1 fruit fly cellular context compared by ENCODE assay signal in genomic region chrX:10232497-10232896, dm6.
A peak's percentile ranks its signal among the peaks of the same experiment; 100 is the strongest.
TF ChIP-seq lines count a peak whose summit lies in the region.

No protein-coding gene starts in this region.

TF ChIP-seq in whole organism, embryonic, 481 proteins besides CTCF, POLR2A, EP300 and RAD21 (continued from another document and continues in another):
- TF ChIP-seq grau (tag; optimal IDR thresholded peaks at IDR 0.05; lab: Kevin White, UChicago) (peak; percentile 87), dmrt11E (tag; optimal IDR thresholded peaks at IDR 0.05; lab: Kevin White, UChicago) (no peak), CG12659 (GFP tag; optimal IDR thresholded peaks at IDR 0.05; lab: Kevin White, UChicago) (peak; percentile 86), CG6272 (GFP tag; IDR thresholded peaks at IDR 0.05; lab: Robert Waterston, UW) (no peak; the same call in 1 of the 2 replicates), CG1792 (GFP tag; optimal IDR thresholded peaks at IDR 0.05; lab: Kevin White, UChicago) (no peak), maf-S (GFP tag; optimal IDR thresholded peaks at IDR 0.05; lab: Kevin White, UChicago) (peak; percentile 42), Optix (GFP tag; IDR thresholded peaks at IDR 0.05; lab: Robert Waterston, UW) (0 out of 3 replicates have a peak, but pooled peaks have one; percentile 29), CG12104 (GFP tag; optimal IDR thresholded peaks at IDR 0.05; lab: Kevin White, UChicago) (peak; percentile 32), CG17186 (GFP tag; optimal IDR thresholded peaks at IDR 0.05; lab: Kevin White, UChicago) (no peak), NK7.1 (GFP tag; optimal IDR thresholded peaks at IDR 0.05; lab: Kevin White, UChicago) (peak; percentile 4), Side (GFP tag; optimal IDR thresholded peaks at IDR 0.05; lab: Kevin White, UChicago) (peak; percentile 16), knrl (GFP tag; IDR thresholded peaks at IDR 0.05; lab: Robert Waterston, UW; ENCODE audit: partially characterized antibody) (no peak), Dref (GFP tag; IDR thresholded peaks at IDR 0.05; lab: Robert Waterston, UW) (no peak), gcm (GFP tag; optimal IDR thresholded peaks at IDR 0.05; lab: Kevin White, UChicago) (peak; percentile 81), lola (GFP tag; optimal IDR thresholded peaks at IDR 0.05; lab: Kevin White, UChicago) (no peak), wek (GFP tag; optimal IDR thresholded peaks at IDR 0.05; lab: Kevin White, UChicago) (peak; percentile 45), Eip74EF (GFP tag; optimal IDR thresholded peaks at IDR 0.05; lab: Kevin White, UChicago) (peak in 1 of 2 experiments; percentile 83), amos (GFP tag; IDR thresholded peaks at IDR 0.05; lab: Robert Waterston, UW; ENCODE audit: partially characterized antibody) (no peak), lab (GFP tag; optimal IDR thresholded peaks at IDR 0.05; lab: Kevin White, UChicago) (peak; percentile 40), CG12299 (tag; optimal IDR thresholded peaks at IDR 0.05; lab: Kevin White, UChicago) (peak; percentile 75), CG13894 (tag; optimal IDR thresholded peaks at IDR 0.05; lab: Kevin White, UChicago) (no peak), CG11695 (GFP tag; IDR thresholded peaks at IDR 0.05; lab: Robert Waterston, UW) (peak; percentile 73), bsh (GFP tag; optimal IDR thresholded peaks at IDR 0.05; lab: Kevin White, UChicago) (peak in 1 of 2 experiments; percentile 56), unpg (GFP tag; optimal IDR thresholded peaks at IDR 0.05; lab: Kevin White, UChicago) (peak; percentile 89), CG11085 (GFP tag; IDR thresholded peaks at IDR 0.05; lab: Robert Waterston, UW) (no peak), Nf-YC (tag; optimal IDR thresholded peaks at IDR 0.05; lab: Kevin White, UChicago) (peak; percentile 67), CG17328 (GFP tag; IDR thresholded peaks at IDR 0.05; lab: Robert Waterston, UW) (peak; percentile 54), Hsf (GFP tag; optimal IDR thresholded peaks at IDR 0.05; lab: Kevin White, UChicago) (peak; percentile 60), bcd (GFP tag; optimal IDR thresholded peaks at IDR 0.05; lab: Kevin White, UChicago) (peak; percentile 67), BtbVII (GFP tag; optimal IDR thresholded peaks at IDR 0.05; lab: Kevin White, UChicago) (peak; percentile 75), CG1602 (GFP tag; optimal IDR thresholded peaks at IDR 0.05; lab: Kevin White, UChicago) (peak; percentile 43), CG4282 (GFP tag; optimal IDR thresholded peaks at IDR 0.05; lab: Kevin White, UChicago) (no peak), CG6765 (GFP tag; optimal IDR thresholded peaks at IDR 0.05; lab: Kevin White, UChicago) (peak; percentile 38), CG12155 (GFP tag; optimal IDR thresholded peaks at IDR 0.05; lab: Kevin White, UChicago) (peak; percentile 52), CG14441 (GFP tag; IDR thresholded peaks at IDR 0.05; lab: Robert Waterston, UW) (peak; percentile 71), CG2120 (GFP tag; optimal IDR thresholded peaks at IDR 0.05; lab: Kevin White, UChicago) (peak; percentile 77), CG43689 (GFP tag; IDR thresholded peaks at IDR 0.05; lab: Robert Waterston, UW) (peak; percentile 57), dimm (GFP tag; IDR thresholded peaks at IDR 0.05; lab: Robert Waterston, UW) (no peak), sens (GFP tag; lab: Kevin White, UChicago) (peak; percentile 91), fu2 (GFP tag; optimal IDR thresholded peaks at IDR 0.05; lab: Kevin White, UChicago) (peak; percentile 45), pros (GFP tag; optimal IDR thresholded peaks at IDR 0.05; lab: Kevin White, UChicago) (no peak), Atf-2 (GFP tag; optimal IDR thresholded peaks at IDR 0.05; lab: Kevin White, UChicago) (peak; percentile 44), CG8944 (GFP tag; optimal IDR thresholded peaks at IDR 0.05; lab: Kevin White, UChicago) (peak; percentile 44), tgo (GFP tag; IDR thresholded peaks at IDR 0.05; lab: Robert Waterston, UW) (peak; percentile 62; the same call in 2 of the 3 replicates), stwl (tag; optimal IDR thresholded peaks at IDR 0.05; lab: Kevin White, UChicago) (no peak), tap (tag; optimal IDR thresholded peaks at IDR 0.05; lab: Kevin White, UChicago) (peak; percentile 82), Hmr (GFP tag; optimal IDR thresholded peaks at IDR 0.05; lab: Kevin White, UChicago) (peak; percentile 40), wdn (GFP tag; IDR thresholded peaks at IDR 0.05; lab: Robert Waterston, UW) (0 out of 2 replicates have a peak, but pooled peaks have one; percentile 35), ftz-f1 (GFP tag; optimal IDR thresholded peaks at IDR 0.05; lab: Kevin White, UChicago) (no peak), Abd-B (GFP tag; optimal IDR thresholded peaks at IDR 0.05; lab: Kevin White, UChicago) (peak; percentile 66), D (optimal IDR thresholded peaks at IDR 0.05; lab: Kevin White, UChicago) (no peak), D (GFP tag; optimal IDR thresholded peaks at IDR 0.05; lab: Kevin White, UChicago) (peak; percentile 69), psq (GFP tag; optimal IDR thresholded peaks at IDR 0.05; lab: Kevin White, UChicago) (peak; percentile 33), CG11456 (GFP tag; IDR thresholded peaks at IDR 0.05; lab: Robert Waterston, UW) (no peak), CG7745 (tag; optimal IDR thresholded peaks at IDR 0.05; lab: Kevin White, UChicago) (no peak), CG14050 (GFP tag; IDR thresholded peaks at IDR 0.05; lab: Robert Waterston, UW) (peak; percentile 71), Dad (GFP tag; optimal IDR thresholded peaks at IDR 0.05; lab: Kevin White, UChicago) (no peak), CG17829 (tag; optimal IDR thresholded peaks at IDR 0.05; lab: Kevin White, UChicago) (peak; percentile 76), Deaf1 (tag; optimal IDR thresholded peaks at IDR 0.05; lab: Kevin White, UChicago) (no peak), PHDP (tag; optimal IDR thresholded peaks at IDR 0.05; lab: Kevin White, UChicago) (peak; percentile 88), Mrtf (GFP tag; IDR thresholded peaks at IDR 0.05; lab: Robert Waterston, UW) (peak; percentile 66; the same call in 2 of the 3 replicates), CG4404 (GFP tag; IDR thresholded peaks at IDR 0.05; lab: Robert Waterston, UW) (no peak), mld (GFP tag; IDR thresholded peaks at IDR 0.05; lab: Robert Waterston, UW; ENCODE audit: partially characterized antibody) (no peak), CG2678 (tag; optimal IDR thresholded peaks at IDR 0.05; lab: Kevin White, UChicago) (peak; percentile 87), ken (GFP tag; IDR thresholded peaks at IDR 0.05; lab: Robert Waterston, UW) (peak; percentile 66; the same call in 2 of the 3 replicates), slp2 (GFP tag; optimal IDR thresholded peaks at IDR 0.05; lab: Kevin White, UChicago) (peak; percentile 20), CG9932 (GFP tag; IDR thresholded peaks at IDR 0.05; lab: Robert Waterston, UW) (peak; percentile 44), CG6654 (GFP tag; optimal IDR thresholded peaks at IDR 0.05; lab: Kevin White, UChicago) (peak; percentile 18), Six4 (GFP tag; optimal IDR thresholded peaks at IDR 0.05; lab: Kevin White, UChicago) (peak; percentile 56), CG14860 (GFP tag; IDR thresholded peaks at IDR 0.05; lab: Robert Waterston, UW; ENCODE audit: partially characterized antibody) (no peak), danr (GFP tag; IDR thresholded peaks at IDR 0.05; lab: Robert Waterston, UW) (peak; percentile 55; the same call in 1 of the 2 replicates), Chrac-16 (GFP tag; optimal IDR thresholded peaks at IDR 0.05; lab: Kevin White, UChicago) (peak; percentile 56), CG7372 (GFP tag; IDR thresholded peaks at IDR 0.05; lab: Robert Waterston, UW) (peak; percentile 30; the same call in 1 of the 2 replicates), CG8281 (tag; optimal IDR thresholded peaks at IDR 0.05; lab: Kevin White, UChicago) (peak; percentile 40), HLH4C (GFP tag; IDR thresholded peaks at IDR 0.05; lab: Robert Waterston, UW; ENCODE audit: partially characterized antibody) (no peak), Jarid2 (GFP tag; optimal IDR thresholded peaks at IDR 0.05; lab: Kevin White, UChicago) (no peak), ewg (GFP tag; optimal IDR thresholded peaks at IDR 0.05; lab: Kevin White, UChicago) (peak; percentile 63), CG9727 (GFP tag; optimal IDR thresholded peaks at IDR 0.05; lab: Kevin White, UChicago) (peak; percentile 31), btn (GFP tag; optimal IDR thresholded peaks at IDR 0.05; lab: Kevin White, UChicago) (no peak), CG2129 (GFP tag; IDR thresholded peaks at IDR 0.05; lab: Robert Waterston, UW; ENCODE audit: partially characterized antibody) (no peak), CG14667 (GFP tag; IDR thresholded peaks at IDR 0.05; lab: Robert Waterston, UW) (0 out of 2 replicates have a peak, but pooled peaks have one; percentile 14), CG4360 (GFP tag; IDR thresholded peaks at IDR 0.05; lab: Robert Waterston, UW) (no peak), CG33557 (GFP tag; optimal IDR thresholded peaks at IDR 0.05; lab: Kevin White, UChicago) (no peak), CG6175 (GFP tag; IDR thresholded peaks at IDR 0.05; lab: Robert Waterston, UW) (no peak), hb (GFP tag; IDR thresholded peaks at IDR 0.05; lab: Robert Waterston, UW; ENCODE audit: partially characterized antibody) (no peak), Vsx1 (GFP tag; optimal IDR thresholded peaks at IDR 0.05; lab: Kevin White, UChicago) (peak; percentile 74), MTF-1 (GFP tag; optimal IDR thresholded peaks at IDR 0.05; lab: Kevin White, UChicago; ENCODE audit: borderline replicate concordance) (peak; percentile 26), sr (GFP tag; IDR thresholded peaks at IDR 0.05; lab: Robert Waterston, UW) (no peak), zfh2 (GFP tag; optimal IDR thresholded peaks at IDR 0.05; lab: Kevin White, UChicago) (peak; percentile 35), D19B (GFP tag; optimal IDR thresholded peaks at IDR 0.05; lab: Kevin White, UChicago) (no peak), CG5953 (GFP tag; IDR thresholded peaks at IDR 0.05; lab: Robert Waterston, UW) (peak; percentile 70; the same call in 1 of the 2 replicates), Nf-YA (GFP tag; IDR thresholded peaks at IDR 0.05; lab: Robert Waterston, UW) (no peak), seq (GFP tag; IDR thresholded peaks at IDR 0.05; lab: Robert Waterston, UW) (peak; percentile 82), CG9437 (GFP tag; optimal IDR thresholded peaks at IDR 0.05; lab: Kevin White, UChicago) (peak; percentile 67), Dll (GFP tag; IDR thresholded peaks at IDR 0.05; lab: Robert Waterston, UW; ENCODE audit: partially characterized antibody) (no peak), org-1 (GFP tag; optimal IDR thresholded peaks at IDR 0.05; lab: Kevin White, UChicago) (peak; percentile 71), CG10431 (GFP tag; optimal IDR thresholded peaks at IDR 0.05; lab: Kevin White, UChicago) (no peak), CG15696 (tag; optimal IDR thresholded peaks at IDR 0.05; lab: Kevin White, UChicago) (no peak), Doc2 (GFP tag; IDR thresholded peaks at IDR 0.05; lab: Robert Waterston, UW) (no peak), en (GFP tag; optimal IDR thresholded peaks at IDR 0.05; lab: Kevin White, UChicago) (peak; percentile 8), pnt (GFP tag; optimal IDR thresholded peaks at IDR 0.05; lab: Kevin White, UChicago) (peak; percentile 7), sisA (GFP tag; IDR thresholded peaks at IDR 0.05; lab: Robert Waterston, UW) (peak; percentile 30; the same call in 1 of the 2 replicates), CG7963 (GFP tag; IDR thresholded peaks at IDR 0.05; lab: Robert Waterston, UW; ENCODE audit: partially characterized antibody) (no peak), CG8924 (tag; optimal IDR thresholded peaks at IDR 0.05; lab: Kevin White, UChicago) (peak; percentile 85), Myb (GFP tag; optimal IDR thresholded peaks at IDR 0.05; lab: Kevin White, UChicago) (peak; percentile 50), BEAF-32 (GFP tag; optimal IDR thresholded peaks at IDR 0.05; lab: Kevin White, UChicago) (no peak), ap (GFP tag; IDR thresholded peaks at IDR 0.05; lab: Robert Waterston, UW) (peak; percentile 44; the same call in 1 of the 2 replicates), Asciz (GFP tag; optimal IDR thresholded peaks at IDR 0.05; lab: Kevin White, UChicago) (no peak), HLHmδ (GFP tag; optimal IDR thresholded peaks at IDR 0.05; lab: Kevin White, UChicago) (no peak), gro (GFP tag; optimal IDR thresholded peaks at IDR 0.05; lab: Kevin White, UChicago) (no peak), ase (GFP tag; IDR thresholded peaks at IDR 0.05; lab: Robert Waterston, UW) (0 out of 3 replicates have a peak, but pooled peaks have one; percentile 20), CG30020 (tag; optimal IDR thresholded peaks at IDR 0.05; lab: Kevin White, UChicago) (no peak), fd96Cb (tag; optimal IDR thresholded peaks at IDR 0.05; lab: Kevin White, UChicago) (peak; percentile 73), CG16813 (GFP tag; IDR thresholded peaks at IDR 0.05; lab: Robert Waterston, UW; ENCODE audit: partially characterized antibody) (no peak), Bdp1 (GFP tag; optimal IDR thresholded peaks at IDR 0.05; lab: Kevin White, UChicago) (peak; percentile 36), Oaz (GFP tag; IDR thresholded peaks at IDR 0.05; lab: Robert Waterston, UW) (no peak), CG10366 (GFP tag; IDR thresholded peaks at IDR 0.05; lab: Robert Waterston, UW) (peak; percentile 87), Max (GFP tag; optimal IDR thresholded peaks at IDR 0.05; lab: Kevin White, UChicago) (peak; percentile 24), trem (tag; optimal IDR thresholded peaks at IDR 0.05; lab: Kevin White, UChicago) (peak; percentile 46), CG10462 (GFP tag; optimal IDR thresholded peaks at IDR 0.05; lab: Kevin White, UChicago) (peak; percentile 26), ttk (GFP tag; IDR thresholded peaks at IDR 0.05; lab: Robert Waterston, UW) (peak; percentile 55; the same call in 1 of the 2 replicates), zen2 (GFP tag; IDR thresholded peaks at IDR 0.05; lab: Robert Waterston, UW; ENCODE audit: partially characterized antibody) (no peak), CG34422 (GFP tag; IDR thresholded peaks at IDR 0.05; lab: Robert Waterston, UW) (0 out of 3 replicates have a peak, but pooled peaks have one; percentile 30), CG7357 (GFP tag; IDR thresholded peaks at IDR 0.05; lab: Robert Waterston, UW) (0 out of 3 replicates have a peak, but pooled peaks have one; percentile 40), CG9215 (GFP tag; IDR thresholded peaks at IDR 0.05; lab: Robert Waterston, UW) (peak; percentile 32; the same call in 1 of the 2 replicates), MESR4 (GFP tag; optimal IDR thresholded peaks at IDR 0.05; lab: Kevin White, UChicago) (no peak), peb (GFP tag; IDR thresholded peaks at IDR 0.05; lab: Robert Waterston, UW) (peak; percentile 50), Camta (GFP tag; optimal IDR thresholded peaks at IDR 0.05; lab: Kevin White, UChicago) (peak; percentile 39), pfk (GFP tag; optimal IDR thresholded peaks at IDR 0.05; lab: Kevin White, UChicago) (no peak)
